Fruit fly (Drosophila melanogaster) whole organism, embryonic: ENCODE data around the gene Acp29AB.

Source experiments
- Bdp1 ChIP-seq: fragments of 200-800 bp; sonication (Bioruptor generic); optimal IDR thresholded peaks from 3 replicates; lab custom pipeline; 2016; ENCODE audit warnings: missing biosample characterization, missing genetic modification characterization
- CG12071 ChIP-seq: fragments of 200-800 bp; sonication (Bioruptor generic); optimal IDR thresholded peaks from 3 replicates; lab custom pipeline; 2018; ENCODE audit warnings: missing biosample characterization, mild to moderate bottlenecking, missing genetic modification characterization
- CG15011 ChIP-seq: fragments of 200-800 bp; sonication (Bioruptor generic); optimal IDR thresholded peaks from 3 replicates; lab custom pipeline; 2018; ENCODE audit warnings: missing biosample characterization, mild to moderate bottlenecking, missing genetic modification characterization
- CG18619 ChIP-seq: fragments of 200-800 bp; sonication (Bioruptor generic); optimal IDR thresholded peaks from 3 replicates; lab custom pipeline; 2017; ENCODE audit warnings: missing biosample characterization, mild to moderate bottlenecking, missing genetic modification characterization
- CG2116 ChIP-seq: fragments of 200-800 bp; sonication (Bioruptor generic); optimal IDR thresholded peaks from 3 replicates; lab custom pipeline; 2018; ENCODE audit warnings: missing biosample characterization, mild to moderate bottlenecking, missing genetic modification characterization
- CG30403 ChIP-seq: fragments of 200-800 bp; sonication (Bioruptor generic); optimal IDR thresholded peaks from 3 replicates; lab custom pipeline; 2016; ENCODE audit warnings: missing biosample characterization, missing genetic modification characterization
- CG33557 ChIP-seq: fragments of 200-800 bp; sonication (Bioruptor generic); optimal IDR thresholded peaks from 2 replicates; lab custom pipeline; 2019; ENCODE audit warnings: missing biosample characterization, mild to moderate bottlenecking, missing genetic modification characterization, moderate library complexity
- CG3847 ChIP-seq: fragments of 200-800 bp; sonication (Bioruptor generic); IDR thresholded peaks from 2 replicates; pipeline ENCODE4 v1.3.6; 2022; ENCODE audit warnings: missing biosample characterization, missing genetic modification characterization
- CG6683 ChIP-seq: fragments of 200-800 bp; sonication (Bioruptor generic); optimal IDR thresholded peaks from 2 replicates; lab custom pipeline; 2017; ENCODE audit warnings: missing biosample characterization, mild to moderate bottlenecking, missing genetic modification characterization, missing genetic modification reagents
- CG6813 ChIP-seq: fragments of 200-800 bp; sonication (Bioruptor generic); optimal IDR thresholded peaks from 2 replicates; lab custom pipeline; 2017; ENCODE audit warnings: missing biosample characterization, missing genetic modification characterization, mild to moderate bottlenecking, moderate library complexity, missing genetic modification reagents
- CG7372 ChIP-seq: fragments of 200-800 bp; sonication (Bioruptor generic); IDR thresholded peaks from 2 replicates; pipeline ENCODE4 v1.3.6; 2022; ENCODE audit warnings: missing biosample characterization, missing genetic modification characterization
- CG7556 ChIP-seq: fragments of 200-800 bp; sonication (Bioruptor generic); optimal IDR thresholded peaks from 2 replicates; lab custom pipeline; 2017; ENCODE audit warnings: missing biosample characterization, mild to moderate bottlenecking, missing genetic modification characterization
- CG8281 ChIP-seq: fragments of 200-800 bp; sonication (Bioruptor generic); optimal IDR thresholded peaks from 2 replicates; lab custom pipeline; 2018; ENCODE audit warnings: missing biosample characterization, mild to moderate bottlenecking, missing genetic modification characterization, moderate library complexity
- CG8765 ChIP-seq: fragments of 200-800 bp; sonication (Bioruptor generic); IDR thresholded peaks from 2 replicates; pipeline ENCODE4 v1.3.6; 2022; ENCODE audit warnings: missing biosample characterization, missing genetic modification characterization
- Camta ChIP-seq: fragments of 200-800 bp; sonication (Bioruptor generic); optimal IDR thresholded peaks from 2 replicates; lab custom pipeline; 2016; ENCODE audit warnings: missing biosample characterization, missing genetic modification characterization
- D ChIP-seq, 2 experiments: fragments of 200-800 bp in 1 of 2; fragments of >200 bp in 1 of 2; sonication (Bioruptor generic) in 1 of 2; optimal IDR thresholded peaks; 2 replicates in 1 of 2; 3 replicates in 1 of 2; lab custom pipeline; 2017; ENCODE audit warnings: mild to moderate bottlenecking in 1 of 2, missing biosample characterization in 1 of 2, missing genetic modification characterization in 1 of 2, missing genetic modification reagents in 1 of 2
- Dek ChIP-seq: fragments of 200-800 bp; sonication (Bioruptor generic); optimal IDR thresholded peaks from 3 replicates; lab custom pipeline; 2019; ENCODE audit warnings: missing biosample characterization, mild to moderate bottlenecking, missing genetic modification characterization, moderate library complexity
- Dip2 ChIP-seq: fragments of 200-800 bp; sonication (Bioruptor generic); IDR thresholded peaks from 2 replicates; pipeline ENCODE4 v1.3.6; 2022; ENCODE audit warnings: missing biosample characterization, missing genetic modification characterization
- Dref ChIP-seq: fragments of 200-800 bp; sonication (Bioruptor generic); IDR thresholded peaks from 2 replicates; pipeline ENCODE4 v1.3.6; 2022; ENCODE audit warnings: missing biosample characterization, missing genetic modification characterization
- Elba2 ChIP-seq: fragments of 200-800 bp; sonication (Bioruptor generic); optimal IDR thresholded peaks from 3 replicates; lab custom pipeline; 2016; ENCODE audit warnings: missing biosample characterization, missing genetic modification characterization
- GATAe ChIP-seq: fragments of 200-800 bp; sonication (Bioruptor generic); conservative IDR thresholded peaks from 2 replicates; pipeline ENCODE4 v1.3.6; 2022; ENCODE audit warnings: missing biosample characterization, missing genetic modification characterization
- Hmr ChIP-seq: fragments of 200-800 bp; sonication (Bioruptor generic); optimal IDR thresholded peaks from 3 replicates; lab custom pipeline; 2017; ENCODE audit warnings: mild to moderate bottlenecking, missing biosample characterization, missing genetic modification reagents, missing genetic modification characterization
- Hmx ChIP-seq: fragments of 200-800 bp; sonication (Bioruptor generic); optimal IDR thresholded peaks from 2 replicates; lab custom pipeline; 2016; ENCODE audit warnings: missing biosample characterization, missing genetic modification characterization
- MESR4 ChIP-seq: fragments of 200-800 bp; sonication (Bioruptor generic); optimal IDR thresholded peaks from 2 replicates; lab custom pipeline; 2018; ENCODE audit warnings: missing biosample characterization, mild to moderate bottlenecking, missing genetic modification characterization, moderate library complexity
- Med ChIP-seq: fragments of 200-800 bp; sonication (Bioruptor generic); peaks from one replicate; lab custom pipeline; 2016; ENCODE audit warnings: missing biosample characterization, missing genetic modification characterization, mild to moderate bottlenecking, inconsistent platforms, moderate library complexity
- NC2α ChIP-seq: fragments of 200-800 bp; sonication (Bioruptor generic); optimal IDR thresholded peaks from 2 replicates; lab custom pipeline; 2016; ENCODE audit warnings: missing biosample characterization, missing genetic modification characterization
- NC2β ChIP-seq: fragments of 200-800 bp; sonication (Bioruptor generic); optimal IDR thresholded peaks from 2 replicates; lab custom pipeline; 2016; ENCODE audit warnings: missing biosample characterization, missing genetic modification characterization
- Ptx1 ChIP-seq: fragments of 200-800 bp; sonication (Bioruptor generic); IDR thresholded peaks from 2 replicates; pipeline ENCODE4 v1.3.6; 2022; ENCODE audit warnings: missing biosample characterization, missing genetic modification characterization
- cad ChIP-seq: fragments of >200 bp; optimal IDR thresholded peaks from 2 replicates; lab custom pipeline; 2017; ENCODE audit warnings: missing biosample characterization, missing genetic modification characterization
- cg ChIP-seq: fragments of 200-800 bp; sonication (Bioruptor generic); optimal IDR thresholded peaks from 3 replicates; lab custom pipeline; 2019; ENCODE audit warnings: missing biosample characterization, mild to moderate bottlenecking, missing genetic modification characterization, moderate library complexity
- chif ChIP-seq, 2 experiments: fragments of 200-800 bp; sonication (Bioruptor generic); optimal IDR thresholded peaks; 3 replicates each; lab custom pipeline; 2016; ENCODE audit warnings: missing biosample characterization in 2 of 2, missing genetic modification characterization in 2 of 2
- ci ChIP-seq: fragments of 200-800 bp; sonication (Bioruptor generic); IDR thresholded peaks from 3 replicates; pipeline ENCODE4 v1.3.6; 2022; ENCODE audit warnings: missing biosample characterization, missing genetic modification characterization
- danr ChIP-seq: fragments of 200-800 bp; sonication (Bioruptor generic); IDR thresholded peaks from 2 replicates; pipeline ENCODE4 v1.3.6; 2022; ENCODE audit warnings: missing biosample characterization, missing genetic modification characterization
- exex ChIP-seq: fragments of 200-800 bp; sonication (Bioruptor generic); optimal IDR thresholded peaks from 4 replicates; lab custom pipeline; 2018; ENCODE audit warnings: missing biosample characterization, mild to moderate bottlenecking, missing genetic modification characterization, moderate library complexity
- gfzf ChIP-seq: fragments of 200-800 bp; sonication (Bioruptor generic); optimal IDR thresholded peaks from 2 replicates; lab custom pipeline; 2016; ENCODE audit warnings: missing biosample characterization, mild to moderate bottlenecking, missing genetic modification characterization, moderate library complexity
- insv ChIP-seq, 2 experiments: fragments of 200-800 bp; sonication (Bioruptor generic); optimal IDR thresholded peaks; 3 replicates each; lab custom pipeline; 2016 to 2018; ENCODE audit warnings: missing biosample characterization in 2 of 2, missing genetic modification characterization in 2 of 2
- ken ChIP-seq: fragments of 200-800 bp; sonication (Bioruptor generic); IDR thresholded peaks from 3 replicates; pipeline ENCODE4 v1.3.6; 2022; ENCODE audit warnings: missing biosample characterization, missing genetic modification characterization
- oc ChIP-seq: fragments of 200-800 bp; sonication (Bioruptor generic); optimal IDR thresholded peaks from 2 replicates; lab custom pipeline; 2018; ENCODE audit warnings: missing biosample characterization, mild to moderate bottlenecking, missing genetic modification characterization, moderate library complexity
- peb ChIP-seq: fragments of 200-800 bp; sonication (Bioruptor generic); IDR thresholded peaks from 2 replicates; pipeline ENCODE4 v1.3.6; 2022; ENCODE audit warnings: missing biosample characterization, missing genetic modification characterization
- pfk ChIP-seq: fragments of 200-800 bp; sonication (Bioruptor generic); optimal IDR thresholded peaks from 2 replicates; lab custom pipeline; 2018; ENCODE audit warnings: missing biosample characterization, mild to moderate bottlenecking, missing genetic modification characterization, moderate library complexity
- ro ChIP-seq: fragments of 200-800 bp; sonication (Bioruptor generic); IDR thresholded peaks from 2 replicates; pipeline ENCODE4 v1.3.6; 2022; ENCODE audit warnings: missing biosample characterization, missing genetic modification characterization
- schlank ChIP-seq: fragments of 200-800 bp; sonication (Bioruptor generic); optimal IDR thresholded peaks from 2 replicates; lab custom pipeline; 2018; ENCODE audit warnings: missing biosample characterization, mild to moderate bottlenecking, missing genetic modification characterization
- sima ChIP-seq: fragments of 200-800 bp; sonication (Bioruptor generic); optimal IDR thresholded peaks from 2 replicates; lab custom pipeline; 2016; ENCODE audit warnings: missing biosample characterization, missing genetic modification characterization
- stc ChIP-seq: fragments of 200-800 bp; sonication (Bioruptor generic); IDR thresholded peaks from 2 replicates; pipeline ENCODE4 v1.3.6; 2022; ENCODE audit warnings: missing biosample characterization, missing genetic modification characterization
- sug ChIP-seq: fragments of 200-800 bp; optimal IDR thresholded peaks from 2 replicates; lab custom pipeline; 2019; ENCODE audit warnings: missing biosample characterization, mild to moderate bottlenecking, missing genetic modification characterization, moderate library complexity
- vfl ChIP-seq: fragments of 200-800 bp; sonication (Bioruptor generic); optimal IDR thresholded peaks from 2 replicates; lab custom pipeline; 2016; ENCODE audit warnings: missing biosample characterization, missing genetic modification characterization
- vvl ChIP-seq: fragments of 200-800 bp; sonication (Bioruptor generic); IDR thresholded peaks from 2 replicates; pipeline ENCODE4 v1.3.6; 2022; ENCODE audit warnings: missing biosample characterization, missing genetic modification characterization

Acp29AB gene

DNA sequence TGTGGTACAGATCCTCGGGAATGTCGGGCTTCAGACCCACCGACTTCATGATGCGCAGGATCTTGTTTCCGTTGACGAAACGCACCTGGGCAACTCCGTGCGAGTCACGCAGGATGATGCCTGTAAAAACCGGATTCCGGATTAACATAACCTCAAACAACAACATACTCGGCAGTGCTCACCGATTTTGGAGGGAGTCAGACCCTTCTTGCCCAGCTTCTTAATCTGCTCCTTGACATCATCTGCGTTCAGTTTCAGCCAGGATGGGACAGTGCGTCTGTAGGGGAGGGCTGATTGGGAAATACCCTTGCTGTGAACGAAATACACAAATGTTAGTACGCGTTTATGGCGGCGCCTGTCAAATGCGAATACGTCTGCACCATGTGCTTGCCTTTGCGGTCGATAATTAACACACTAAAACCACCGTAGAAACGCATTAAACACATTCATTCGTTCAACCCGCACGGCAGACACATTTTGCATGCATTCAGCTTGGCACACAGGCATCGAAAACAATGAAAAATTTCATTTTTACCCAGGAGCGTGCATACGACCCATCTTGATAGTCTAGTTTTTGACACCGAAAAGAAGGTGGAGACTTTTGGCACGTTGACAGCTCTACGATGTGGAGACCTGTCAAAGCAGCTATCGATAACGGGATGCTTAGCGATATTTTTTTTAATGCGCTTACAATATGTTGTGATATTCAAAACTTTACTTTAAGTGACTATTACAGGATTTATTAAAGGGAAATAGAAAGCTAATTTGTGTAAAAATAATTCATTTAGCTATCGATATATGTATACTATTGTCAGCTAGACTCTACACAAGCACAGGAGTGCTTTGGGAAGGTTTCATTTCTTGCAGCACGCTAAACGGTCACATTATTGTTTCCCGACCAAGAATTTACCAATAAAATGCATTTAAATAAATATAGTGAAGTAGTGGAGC is 28.7 kb downstream of the Acp29AB start, which contains the start of the genes RpS13 and CSN8 (continued):
- TF ChIP-seq Camta (GFP tag; lab: Kevin White, UChicago) (no peak), cg (peak; percentile 16), CG8281 (tag; lab: Kevin White, UChicago) (no peak), CG6683 (no peak), CG3847 (0 out of 2 replicates have a peak, but pooled peaks have one; percentile 7), Bdp1 (GFP tag; lab: Kevin White, UChicago) (no peak), pfk (GFP tag; lab: Kevin White, UChicago) (no peak), CG2116 (peak; percentile 98), ro (no peak), chif (GFP tag; optimal IDR thresholded peaks at IDR 0.05; lab: Kevin White, UChicago) (no peak), stc (GFP tag; lab: Robert Waterston, UW) (no peak), vvl (GFP tag; lab: Robert Waterston, UW) (peak; percentile 13; the same call in 1 of the 2 replicates), Dref (peak; percentile 75), ci (0 out of 3 replicates have a peak, but pooled peaks have one; percentile 15), Dip2 (GFP tag; lab: Robert Waterston, UW) (no peak), NC2α (GFP tag; lab: Kevin White, UChicago) (no peak)

DNA sequence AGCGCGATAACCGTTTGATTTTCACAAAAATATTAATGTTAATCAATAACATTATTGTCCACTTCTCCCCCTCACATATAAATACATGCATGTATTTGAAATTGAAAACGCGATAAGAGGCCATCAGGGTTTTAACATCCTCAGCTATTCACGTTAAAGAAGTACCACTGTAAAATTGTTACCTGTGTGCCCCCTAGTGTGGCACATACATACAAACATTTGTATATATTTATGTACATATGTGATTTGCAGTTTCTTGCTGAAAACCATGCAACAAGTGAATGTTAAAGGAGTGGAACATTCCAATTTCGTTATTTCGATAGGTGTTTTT is 30.1 kb downstream of the Acp29AB start:
- no peak for TF ChIP-seq CG7372 (GFP tag; lab: Robert Waterston, UW)
- no peak for TF ChIP-seq CG18619 (GFP tag; lab: Kevin White, UChicago)
- peak; percentile 63 for TF ChIP-seq Elba2 (GFP tag; lab: Kevin White, UChicago)
- TF ChIP-seq insv (GFP tag; optimal IDR thresholded peaks at IDR 0.05; lab: Kevin White, UChicago) = peak in 1 of 2 experiments; percentile 67
- no peak for TF ChIP-seq CG7556
- TF ChIP-seq schlank (tag; lab: Kevin White, UChicago) = no peak
- no peak for TF ChIP-seq Dek (tag; lab: Kevin White, UChicago)
- TF ChIP-seq exex (tag; lab: Kevin White, UChicago) = peak; percentile 5
- TF ChIP-seq sima (GFP tag; lab: Kevin White, UChicago) = no peak
- TF ChIP-seq sug = peak; percentile 77
- peak; percentile 37 for TF ChIP-seq Med (GFP tag; lab: Kevin White, UChicago)
- TF ChIP-seq D (optimal IDR thresholded peaks at IDR 0.05; lab: Kevin White, UChicago) = no peak
- TF ChIP-seq D (GFP tag; optimal IDR thresholded peaks at IDR 0.05; lab: Kevin White, UChicago) = no peak
- 0 out of 2 replicates have a peak, but pooled peaks have one; percentile 9 for TF ChIP-seq CG8765 (GFP tag; lab: Robert Waterston, UW)
- no peak for TF ChIP-seq vfl (GFP tag; lab: Kevin White, UChicago)
- TF ChIP-seq oc = no peak
- no peak for TF ChIP-seq MESR4 (GFP tag; lab: Kevin White, UChicago)
- TF ChIP-seq GATAe (GFP tag; lab: Robert Waterston, UW) = no peak

DNA sequence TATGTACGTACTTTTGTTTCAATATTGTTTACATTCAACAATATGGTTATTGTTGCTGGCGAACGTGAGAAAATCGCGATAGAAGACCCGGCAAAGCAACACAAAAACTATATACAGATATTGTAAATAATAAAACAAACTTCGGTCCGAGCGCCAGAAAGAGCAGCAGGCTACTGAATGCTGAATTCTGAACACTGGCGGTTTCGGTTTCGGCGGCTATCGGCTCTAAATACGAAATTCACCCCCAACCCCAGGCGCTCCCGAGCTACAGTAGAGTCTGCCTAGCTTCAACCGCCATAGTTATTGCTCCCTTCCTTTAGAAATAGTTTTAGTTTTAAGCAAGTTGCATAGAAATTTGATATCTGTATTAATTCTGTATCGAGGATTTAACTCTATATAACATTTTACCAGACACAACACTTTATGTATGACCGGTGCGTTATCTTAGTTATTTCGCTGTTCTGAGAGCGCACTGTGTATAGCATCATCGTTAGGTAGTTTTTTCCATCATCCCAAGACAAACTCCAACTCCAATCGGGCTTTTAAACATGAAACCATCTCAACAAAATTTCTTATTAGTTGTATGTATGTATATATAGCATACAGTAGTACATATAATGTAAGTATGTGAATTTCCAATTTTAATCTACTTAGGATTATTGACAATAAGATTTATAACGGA is 30.6 kb downstream of the Acp29AB start, which contains the start of gene CG7627:
Gene CG7627 (minus strand): TSS at position 197 of the 682 bp plus-strand sequence.
- TF ChIP-seq CG6813 (GFP tag; lab: Kevin White, UChicago) = peak; percentile 78
- peak; percentile 83 for TF ChIP-seq Ptx1 (GFP tag; lab: Robert Waterston, UW)
- no peak for TF ChIP-seq cad
- TF ChIP-seq CG33557 = peak; percentile 43
- no peak for TF ChIP-seq gfzf (GFP tag; lab: Kevin White, UChicago)
- TF ChIP-seq CG30403 (GFP tag; lab: Kevin White, UChicago) = peak; percentile 83
- TF ChIP-seq CG12071 (GFP tag; lab: Kevin White, UChicago) = peak; percentile 32
- peak; percentile 49 for TF ChIP-seq NC2β
- TF ChIP-seq CG15011 = peak; percentile 1
- TF ChIP-seq ken (GFP tag; lab: Robert Waterston, UW) = 0 out of 3 replicates have a peak, but pooled peaks have one; percentile 53
- peak; percentile 65 for TF ChIP-seq peb (GFP tag; lab: Robert Waterston, UW)
- TF ChIP-seq danr = 0 out of 2 replicates have a peak, but pooled peaks have one; percentile 40
- peak; percentile 20 for TF ChIP-seq Hmx
- TF ChIP-seq Hmr (GFP tag; lab: Kevin White, UChicago) = peak; percentile 84
